Worm (Caenorhabditis elegans): Measurements from ENCODE around the gene F32A5.8.

DNA sequence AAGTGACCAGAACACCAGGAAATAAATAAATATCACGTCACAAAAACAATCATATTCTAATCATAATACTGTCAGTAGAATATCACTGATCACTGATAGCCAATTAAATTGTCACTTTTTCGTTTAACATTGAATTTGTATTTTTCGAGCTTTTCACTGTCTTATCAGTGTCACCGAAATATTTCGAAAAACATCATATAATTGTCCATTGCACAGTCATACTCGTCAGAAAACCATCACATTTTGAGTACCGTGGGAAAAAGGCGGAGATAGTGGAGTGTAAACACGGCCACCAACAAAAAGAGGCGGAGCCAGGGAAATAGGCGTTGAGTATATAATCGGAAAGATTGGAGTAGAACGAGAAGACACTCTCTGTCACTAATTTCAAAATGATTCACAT is 21.3 kb downstream of the F32A5.8 start:
- no peak for TF ChIP-seq flt-1 (GFP tag; IDR thresholded peaks at IDR 0.05)
- no peak for TF ChIP-seq ref-1 (GFP tag; conservative IDR thresholded peaks at IDR 0.05)
- TF ChIP-seq ztf-29 (GFP tag; IDR thresholded peaks at IDR 0.05) = no peak
- TF ChIP-seq klf-2 (GFP tag; conservative IDR thresholded peaks at IDR 0.05) = no peak
- no peak for TF ChIP-seq med-1 (GFP tag; optimal IDR thresholded peaks at IDR 0.05; ENCODE audit: insufficient read depth)
- TF ChIP-seq tab-1 (GFP tag; IDR thresholded peaks at IDR 0.05) = no peak
- TF ChIP-seq T22C8.4 (GFP tag; IDR thresholded peaks at IDR 0.05) = no peak
- no peak for TF ChIP-seq ztf-23 (GFP tag; IDR thresholded peaks at IDR 0.05)
- no peak for TF ChIP-seq cog-1 (tag; optimal IDR thresholded peaks at IDR 0.05)
